Worm (Caenorhabditis elegans) whole organism, midembryonic: ENCODE measurements around the gene Y116A8C.467.

Experiments used
- cog-1 ChIP-seq: sonication (generic microtip); optimal IDR thresholded peaks from 2 replicates; lab custom pipeline; 2016; ENCODE audit warnings: missing genetic modification characterization, missing compliant biosample characterization
- med-1 ChIP-seq: sonication (generic microtip); optimal IDR thresholded peaks from 2 replicates; lab custom pipeline; 2017; ENCODE audit warnings: missing genetic modification characterization, mild to moderate bottlenecking, missing compliant biosample characterization, antibody characterized with exemption, missing genetic modification reagents; ENCODE audit not compliant: insufficient read depth
- ref-1 ChIP-seq: fragments of 200-800 bp; sonication (Bioruptor generic); conservative IDR thresholded peaks from 2 replicates; pipeline ENCODE4 v1.3.6; 2022; ENCODE audit warnings: missing genetic modification reagents, missing genetic modification characterization, missing compliant biosample characterization
- tab-1 ChIP-seq: fragments of 200-800 bp; sonication (Bioruptor generic); IDR thresholded peaks from 2 replicates; pipeline ENCODE4 v1.3.6; 2022; ENCODE audit warnings: missing genetic modification characterization, missing compliant biosample characterization
- ztf-23 ChIP-seq: fragments of 200-800 bp; sonication (Bioruptor generic); IDR thresholded peaks from 2 replicates; pipeline ENCODE4 v1.3.6; 2022; ENCODE audit warnings: missing genetic modification reagents, missing genetic modification characterization, missing compliant biosample characterization
- ztf-29 ChIP-seq: fragments of 200-800 bp; sonication (Bioruptor generic); IDR thresholded peaks from 2 replicates; pipeline ENCODE4 v1.3.6; 2022; ENCODE audit warnings: missing genetic modification reagents, missing genetic modification characterization, missing compliant biosample characterization

- no peak for TF ChIP-seq cog-1 (tag; lab: Kevin White, UChicago)
- no peak for TF ChIP-seq tab-1
- TF ChIP-seq ztf-23 (GFP tag; lab: Robert Waterston, UW) = no peak
- TF ChIP-seq ref-1 (GFP tag; lab: Robert Waterston, UW) = no peak
- no peak for TF ChIP-seq med-1
- TF ChIP-seq ztf-29 (GFP tag; lab: Robert Waterston, UW) = no peak
Observed at ce11 chrIV:17103615-17104014, 40.0 kb upstream of the Y116A8C.467 start, which contains the start of gene Y116A8C.30.
